Worm (Caenorhabditis elegans): Measurements from ENCODE around the gene idpp-6.

The idpp-6 gene

DNA sequence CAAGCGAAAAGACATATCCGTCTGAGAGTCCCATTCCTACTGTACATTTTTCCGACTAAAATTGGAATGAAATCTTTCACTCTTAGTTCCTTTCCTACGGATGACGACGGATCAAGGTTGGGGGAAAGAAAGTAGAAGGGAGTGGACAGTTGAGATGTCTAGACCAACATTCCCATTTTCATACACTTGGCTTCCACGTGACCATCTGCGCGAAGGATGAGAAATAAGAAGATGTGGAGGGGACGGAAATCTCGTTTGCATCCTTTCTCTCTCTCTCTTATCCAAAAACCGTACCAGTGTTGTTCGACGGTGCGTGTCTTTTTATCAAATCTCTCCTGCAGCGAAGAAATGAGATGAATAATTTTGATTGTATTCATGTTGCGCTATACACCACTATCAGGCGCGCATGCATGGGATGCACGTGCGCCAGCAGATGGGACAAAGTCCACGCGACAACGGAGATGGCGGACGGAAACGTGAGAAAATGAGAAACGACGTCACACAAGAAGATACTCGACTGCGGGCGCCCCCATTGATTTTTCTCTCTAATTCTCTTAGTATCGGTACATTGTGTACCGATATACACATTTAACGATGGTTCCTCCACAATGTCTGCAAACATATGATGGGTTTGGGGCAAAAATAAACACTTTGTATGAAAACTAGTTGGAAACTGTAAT is 45.5 kb upstream of the idpp-6 start:
- peak; percentile 84 for TF ChIP-seq jun-1 (tag; optimal IDR thresholded peaks at IDR 0.05)
- TF ChIP-seq lin-15B (tag; optimal IDR thresholded peaks at IDR 0.05) = no peak
- no peak for TF ChIP-seq nhr-67 (tag; optimal IDR thresholded peaks at IDR 0.05)
- TF ChIP-seq lsy-12 (tag; optimal IDR thresholded peaks at IDR 0.05) = peak; percentile 53
- peak; percentile 66 for TF ChIP-seq sea-2 (GFP tag; optimal IDR thresholded peaks at IDR 0.05)
- TF ChIP-seq nfya-1 (tag; optimal IDR thresholded peaks at IDR 0.05; ENCODE audit: insufficient read depth) = peak; percentile 81
- peak; percentile 61 for TF ChIP-seq hmg-11 (tag; optimal IDR thresholded peaks at IDR 0.05)
- TF ChIP-seq nhr-77 (tag; optimal IDR thresholded peaks at IDR 0.05) = no peak
- TF ChIP-seq ama-1 (optimal IDR thresholded peaks at IDR 0.05) = no peak
- peak; percentile 38 for TF ChIP-seq ceh-82 (tag; optimal IDR thresholded peaks at IDR 0.05)
- TF ChIP-seq ZK546.5 (tag; optimal IDR thresholded peaks at IDR 0.05) = no peak
- TF ChIP-seq R02D3.7 (tag; optimal IDR thresholded peaks at IDR 0.05) = peak; percentile 68
- no peak for TF ChIP-seq ceh-9 (tag; optimal IDR thresholded peaks at IDR 0.05)
- TF ChIP-seq pha-4 (tag; optimal IDR thresholded peaks at IDR 0.05) = peak; percentile 97
- no peak for TF ChIP-seq ceh-16 (tag; optimal IDR thresholded peaks at IDR 0.05)
- peak; percentile 98 for TF ChIP-seq nhr-43 (tag; optimal IDR thresholded peaks at IDR 0.05; ENCODE audit: poor library complexity, severe bottlenecking)
- TF ChIP-seq fkh-2 (tag; optimal IDR thresholded peaks at IDR 0.05) = no peak
- TF ChIP-seq mml-1 (tag; optimal IDR thresholded peaks at IDR 0.05) = peak; percentile 94
- peak; percentile 63 for TF ChIP-seq snpc-4 (tag; optimal IDR thresholded peaks at IDR 0.05)
- peak; percentile 77 for TF ChIP-seq unc-62 (GFP tag; optimal IDR thresholded peaks at IDR 0.05)
- TF ChIP-seq nhr-28 (tag; optimal IDR thresholded peaks at IDR 0.05) = no peak
- TF ChIP-seq nhr-12 (tag; optimal IDR thresholded peaks at IDR 0.05) = no peak
- TF ChIP-seq nhr-23 (tag; optimal IDR thresholded peaks at IDR 0.05) = peak; percentile 98
- no peak for TF ChIP-seq nhr-237 (tag; optimal IDR thresholded peaks at IDR 0.05)
- TF ChIP-seq daf-12 (tag; optimal IDR thresholded peaks at IDR 0.05) = no peak
- peak; percentile 100 for TF ChIP-seq mdl-1 (tag; optimal IDR thresholded peaks at IDR 0.05)
- TF ChIP-seq lin-39 (tag; optimal IDR thresholded peaks at IDR 0.05) = peak; percentile 44
- TF ChIP-seq aly-2 (tag; optimal IDR thresholded peaks at IDR 0.05) = no peak
- TF ChIP-seq nhr-11 (tag; optimal IDR thresholded peaks at IDR 0.05) = peak; percentile 55
- TF ChIP-seq elt-3 (tag; optimal IDR thresholded peaks at IDR 0.05) = peak; percentile 61 to 89 (median 78)
- TF ChIP-seq fos-1 (tag; optimal IDR thresholded peaks at IDR 0.05) = peak; percentile 84
- TF ChIP-seq eor-1 (tag; optimal IDR thresholded peaks at IDR 0.05) = no peak
- TF ChIP-seq fkh-10 (GFP tag; optimal IDR thresholded peaks at IDR 0.05) = peak; percentile 55
- TF ChIP-seq nhr-76 (tag; optimal IDR thresholded peaks at IDR 0.05) = peak; percentile 2
- no peak for TF ChIP-seq egl-27 (tag; optimal IDR thresholded peaks at IDR 0.05)
- TF ChIP-seq ceh-28 (tag; optimal IDR thresholded peaks at IDR 0.05) = peak; percentile 77
- TF ChIP-seq skn-1 (tag; optimal IDR thresholded peaks at IDR 0.05) = no peak
- TF ChIP-seq zag-1 (tag; optimal IDR thresholded peaks at IDR 0.05) = no peak
- TF ChIP-seq egl-5 (tag; optimal IDR thresholded peaks at IDR 0.05) = peak; percentile 85
- peak; percentile 58 for TF ChIP-seq ztf-4 (tag; optimal IDR thresholded peaks at IDR 0.05)
- TF ChIP-seq nhr-25 (tag; optimal IDR thresholded peaks at IDR 0.05) = peak; percentile 94
- TF ChIP-seq tbx-2 (tag; optimal IDR thresholded peaks at IDR 0.05) = peak; percentile 89
- no peak for TF ChIP-seq unc-39 (tag; optimal IDR thresholded peaks at IDR 0.05)
- no peak for TF ChIP-seq ztf-11 (tag; optimal IDR thresholded peaks at IDR 0.05)
- peak; percentile 87 for TF ChIP-seq elt-1 (tag; optimal IDR thresholded peaks at IDR 0.05)
- TF ChIP-seq elt-2 (tag; optimal IDR thresholded peaks at IDR 0.05) = peak; percentile 92
- TF ChIP-seq pqm-1 (tag; optimal IDR thresholded peaks at IDR 0.05) = peak; percentile 78

Measured in whole organism, L3 larva.